Worm (Caenorhabditis elegans) whole organism, L1 larva: ENCODE data around the gene zhp-4.

Source experiments
- C34B4.2 ChIP-seq: sonication (generic microtip); optimal IDR thresholded peaks from 2 replicates; lab custom pipeline; 2017; ENCODE audit warnings: mild to moderate bottlenecking, missing genetic modification characterization, missing compliant biosample characterization
- aly-2 ChIP-seq: fragments of 150-350 bp; optimal IDR thresholded peaks from 2 replicates; lab custom pipeline; 2014; ENCODE audit warnings: missing biosample characterization, missing genetic modification characterization
- blmp-1 ChIP-seq: fragments of 150-350 bp; optimal IDR thresholded peaks from 2 replicates; lab custom pipeline; 2014; ENCODE audit warnings: missing biosample characterization, missing genetic modification characterization
- egl-27 ChIP-seq, 2 experiments: fragments of 150-350 bp in 1 of 2; sonication (generic microtip); optimal IDR thresholded peaks; 3 replicates each; lab custom pipeline; 2017 to 2018; ENCODE audit warnings: missing biosample characterization in 2 of 2, missing genetic modification characterization in 2 of 2, missing genetic modification reagents in 2 of 2
- lin-14 ChIP-seq: fragments of 200-800 bp; sonication (Bioruptor generic); optimal IDR thresholded peaks from 2 replicates; lab custom pipeline; 2018; ENCODE audit warnings: mild to moderate bottlenecking, missing genetic modification characterization, moderate library complexity, missing compliant biosample characterization
- lin-15B ChIP-seq: fragments of 150-350 bp; sonication (generic microtip); optimal IDR thresholded peaks from 3 replicates; lab custom pipeline; 2014; ENCODE audit warnings: missing biosample characterization, missing genetic modification characterization
- lin-35 ChIP-seq, 2 experiments: fragments of 150-350 bp; optimal IDR thresholded peaks; 2 replicates each; lab custom pipeline; 2014; ENCODE audit warnings: missing biosample characterization in 2 of 2, missing genetic modification characterization in 2 of 2, missing genetic modification reagents in 2 of 2
- lsy-2 ChIP-seq, 2 experiments: fragments of 150-350 bp; optimal IDR thresholded peaks; 2 replicates each; lab custom pipeline; 2014; ENCODE audit warnings: missing biosample characterization in 2 of 2, missing genetic modification characterization in 2 of 2
- nhr-28 ChIP-seq: fragments of 150-350 bp; optimal IDR thresholded peaks from 2 replicates; lab custom pipeline; 2014; ENCODE audit warnings: missing biosample characterization, missing genetic modification characterization
- unc-62 ChIP-seq: fragments of 150-350 bp; optimal IDR thresholded peaks from 2 replicates; lab custom pipeline; 2014; ENCODE audit warnings: missing biosample characterization, missing genetic modification reagents, missing genetic modification characterization

DNA sequence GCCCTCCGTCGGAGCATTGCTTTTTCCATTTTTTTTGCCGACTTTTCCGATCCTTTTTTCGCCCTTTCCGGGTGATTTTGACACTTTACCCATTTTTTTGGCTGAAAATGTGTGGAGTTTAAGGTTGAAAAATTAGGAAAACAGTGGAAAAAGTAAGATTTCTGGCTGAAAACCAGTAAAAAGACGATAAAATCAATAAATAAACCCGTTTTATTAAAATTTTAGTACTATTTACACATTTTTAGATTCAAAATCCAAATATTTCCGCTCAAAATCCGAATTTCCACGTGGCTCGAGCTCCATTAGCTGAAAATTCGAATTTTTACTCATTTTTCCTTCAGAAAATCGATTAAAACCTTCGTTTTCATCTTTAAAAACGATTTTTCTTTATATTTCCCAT lies 16.7 kb upstream of the zhp-4 start, which contains the start of gene pro-3:
- TF ChIP-seq egl-27 (tag; optimal IDR thresholded peaks at IDR 0.05; lab: Kevin White, UChicago) (no peak), lin-35 (GFP tag; optimal IDR thresholded peaks at IDR 0.05; lab: Kevin White, UChicago) (no peak), lsy-2 (tag; optimal IDR thresholded peaks at IDR 0.05; lab: Kevin White, UChicago) (no peak), unc-62 (GFP tag; lab: Kevin White, UChicago) (no peak), lin-15B (tag; lab: Kevin White, UChicago) (no peak), aly-2 (tag; lab: Kevin White, UChicago) (no peak), C34B4.2 (tag; lab: Kevin White, UChicago) (no peak), nhr-28 (tag; lab: Kevin White, UChicago) (no peak), blmp-1 (no peak), lin-14 (no peak)
